Fruit fly (Drosophila melanogaster) whole organism, embryonic: Measurements from ENCODE around the gene CG18622.
A peak's percentile ranks its signal among the peaks of the same experiment; 100 is the strongest.

Experiments used
- Abd-B ChIP-seq: fragments of 200-800 bp; sonication (Bioruptor generic); optimal IDR thresholded peaks from 2 replicates; lab custom pipeline; 2018; ENCODE audit warnings: missing biosample characterization, mild to moderate bottlenecking, missing genetic modification characterization, moderate library complexity
- CG10321 ChIP-seq: fragments of 200-800 bp; sonication (Bioruptor generic); IDR thresholded peaks from 2 replicates; pipeline ENCODE4 v1.3.6; 2022; ENCODE audit warnings: missing biosample characterization, missing genetic modification characterization
- CG10654 ChIP-seq: fragments of 200-800 bp; sonication (Bioruptor generic); optimal IDR thresholded peaks from 2 replicates; lab custom pipeline; 2016; ENCODE audit warnings: missing biosample characterization, missing genetic modification characterization
- CG11504 ChIP-seq: fragments of 200-800 bp; sonication (Bioruptor generic); optimal IDR thresholded peaks from 3 replicates; lab custom pipeline; 2019; ENCODE audit warnings: missing biosample characterization, mild to moderate bottlenecking, missing genetic modification characterization, moderate library complexity
- CG13287 ChIP-seq: fragments of 200-800 bp; sonication (Bioruptor generic); IDR thresholded peaks from 2 replicates; pipeline ENCODE4 v1.3.6; 2022; ENCODE audit warnings: missing biosample characterization, missing genetic modification characterization; ENCODE audit not compliant: partially characterized antibody
- CG2129 ChIP-seq: fragments of 200-800 bp; sonication (Bioruptor generic); IDR thresholded peaks from 2 replicates; pipeline ENCODE4 v1.3.6; 2022; ENCODE audit warnings: missing biosample characterization, missing genetic modification characterization; ENCODE audit not compliant: partially characterized antibody
- CG32767 ChIP-seq: fragments of 200-800 bp; sonication (Bioruptor generic); IDR thresholded peaks from 2 replicates; pipeline ENCODE4 v1.3.6; 2022; ENCODE audit warnings: missing biosample characterization, missing genetic modification characterization
- CG3281 ChIP-seq: fragments of 200-800 bp; sonication (Bioruptor generic); optimal IDR thresholded peaks from 3 replicates; lab custom pipeline; 2017; ENCODE audit warnings: missing biosample characterization, mild to moderate bottlenecking, missing genetic modification characterization
- CG4707 ChIP-seq: fragments of 200-800 bp; sonication (Bioruptor generic); optimal IDR thresholded peaks from 2 replicates; lab custom pipeline; 2018; ENCODE audit warnings: missing biosample characterization, mild to moderate bottlenecking, missing genetic modification characterization, moderate library complexity
- CG4730 ChIP-seq: fragments of 200-800 bp; sonication (Bioruptor generic); IDR thresholded peaks from 2 replicates; pipeline ENCODE4 v1.3.6; 2022; ENCODE audit warnings: missing biosample characterization, missing genetic modification characterization
- CG7839 ChIP-seq: fragments of 200-800 bp; sonication (Bioruptor generic); optimal IDR thresholded peaks from 3 replicates; lab custom pipeline; 2018; ENCODE audit warnings: missing biosample characterization, mild to moderate bottlenecking, missing genetic modification characterization, moderate library complexity
- CG7987 ChIP-seq: fragments of 200-800 bp; sonication (Bioruptor generic); optimal IDR thresholded peaks from 2 replicates; lab custom pipeline; 2018; ENCODE audit warnings: missing biosample characterization, mild to moderate bottlenecking, missing genetic modification characterization, moderate library complexity
- CG8478 ChIP-seq: fragments of >200 bp; optimal IDR thresholded peaks from 2 replicates; lab custom pipeline; 2018
- CG9817 ChIP-seq: fragments of 200-800 bp; sonication (Bioruptor generic); optimal IDR thresholded peaks from 2 replicates; lab custom pipeline; 2018; ENCODE audit warnings: missing biosample characterization, mild to moderate bottlenecking, missing genetic modification characterization, moderate library complexity
- Dfd ChIP-seq, 2 experiments: fragments of >200 bp; optimal IDR thresholded peaks; 2 replicates each; lab custom pipeline; 2017; ENCODE audit warnings: missing biosample characterization in 2 of 2, missing genetic modification characterization in 2 of 2
- H15 ChIP-seq: fragments of 200-800 bp; sonication (Bioruptor generic); IDR thresholded peaks from 3 replicates; pipeline ENCODE4 v1.3.6; 2022; ENCODE audit warnings: missing biosample characterization, missing genetic modification characterization
- Hand ChIP-seq: fragments of 200-800 bp; sonication (Bioruptor generic); optimal IDR thresholded peaks from 2 replicates; lab custom pipeline; 2017; ENCODE audit warnings: mild to moderate bottlenecking, missing biosample characterization, missing genetic modification reagents, missing genetic modification characterization
- Hmr ChIP-seq: fragments of 200-800 bp; sonication (Bioruptor generic); optimal IDR thresholded peaks from 3 replicates; lab custom pipeline; 2017; ENCODE audit warnings: mild to moderate bottlenecking, missing biosample characterization, missing genetic modification reagents, missing genetic modification characterization
- Hr51 ChIP-seq, 2 experiments: fragments of 200-800 bp; sonication (Bioruptor generic); optimal IDR thresholded peaks; 2 replicates in 1 of 2; 3 replicates in 1 of 2; lab custom pipeline; 2016 to 2018; ENCODE audit warnings: missing biosample characterization in 2 of 2, missing genetic modification characterization in 2 of 2, mild to moderate bottlenecking in 1 of 2, moderate library complexity in 1 of 2
- Lhr ChIP-seq: fragments of 200-800 bp; sonication (Bioruptor generic); optimal IDR thresholded peaks from 3 replicates; lab custom pipeline; 2017; ENCODE audit warnings: mild to moderate bottlenecking, missing biosample characterization, missing genetic modification reagents, missing genetic modification characterization
- MTF-1 ChIP-seq: fragments of 200-800 bp; sonication (Bioruptor generic); optimal IDR thresholded peaks from 2 replicates; lab custom pipeline; 2018; ENCODE audit warnings: missing biosample characterization, mild to moderate bottlenecking, missing genetic modification characterization, borderline replicate concordance
- Mad ChIP-seq: fragments of 200-800 bp; sonication (Bioruptor generic); optimal IDR thresholded peaks from 2 replicates; lab custom pipeline; 2016; ENCODE audit warnings: missing biosample characterization, missing genetic modification characterization
- Myb ChIP-seq: fragments of 200-800 bp; sonication (Bioruptor generic); optimal IDR thresholded peaks from 2 replicates; lab custom pipeline; 2016; ENCODE audit warnings: missing biosample characterization, missing genetic modification characterization
- NFAT ChIP-seq: fragments of 200-800 bp; sonication (Bioruptor generic); IDR thresholded peaks from 2 replicates; pipeline ENCODE4 v1.3.6; 2022; ENCODE audit warnings: missing biosample characterization, missing genetic modification characterization
- Trl ChIP-seq, 3 experiments: fragments of >200 bp in 2 of 3; fragments of 200-800 bp in 1 of 3; sonication (Bioruptor generic) in 1 of 3; optimal IDR thresholded peaks; 2 replicates in 1 of 3; 3 replicates in 2 of 3; lab custom pipeline; 2016 to 2017; ENCODE audit warnings: missing biosample characterization in 1 of 3, missing genetic modification characterization in 1 of 3
- YL-1 ChIP-seq: fragments of 200-800 bp; sonication (Bioruptor generic); optimal IDR thresholded peaks from 3 replicates; lab custom pipeline; 2017; ENCODE audit warnings: missing biosample characterization, mild to moderate bottlenecking, missing genetic modification characterization
- ab ChIP-seq: fragments of 200-800 bp; sonication (Bioruptor generic); optimal IDR thresholded peaks from 2 replicates; lab custom pipeline; 2016; ENCODE audit warnings: missing biosample characterization, missing genetic modification characterization
- ap ChIP-seq: fragments of 200-800 bp; sonication (Bioruptor generic); IDR thresholded peaks from 2 replicates; pipeline ENCODE4 v1.3.6; 2022; ENCODE audit warnings: missing biosample characterization, missing genetic modification characterization
- ase ChIP-seq: fragments of 200-800 bp; sonication (Bioruptor generic); IDR thresholded peaks from 3 replicates; pipeline ENCODE4 v1.3.6; 2022; ENCODE audit warnings: missing biosample characterization, missing genetic modification characterization
- ash1 ChIP-seq: fragments of 200-800 bp; sonication (Bioruptor generic); optimal IDR thresholded peaks from 2 replicates; lab custom pipeline; 2018; ENCODE audit warnings: missing biosample characterization, mild to moderate bottlenecking, missing genetic modification characterization
- bcd ChIP-seq: fragments of 200-800 bp; sonication (Bioruptor generic); optimal IDR thresholded peaks from 2 replicates; lab custom pipeline; 2017; ENCODE audit warnings: missing biosample characterization, mild to moderate bottlenecking, missing genetic modification characterization
- cas ChIP-seq: fragments of 200-800 bp; sonication (Bioruptor generic); IDR thresholded peaks from 2 replicates; pipeline ENCODE4 v1.3.6; 2022; ENCODE audit warnings: missing biosample characterization, missing genetic modification characterization
- dm ChIP-seq: fragments of 200-800 bp; sonication (Bioruptor generic); optimal IDR thresholded peaks from 3 replicates; lab custom pipeline; 2016; ENCODE audit warnings: missing biosample characterization, missing genetic modification characterization
- dpn ChIP-seq, 2 experiments: fragments of 200-800 bp; sonication (Bioruptor generic); optimal IDR thresholded peaks; 3 replicates each; lab custom pipeline; 2016; ENCODE audit warnings: missing biosample characterization in 2 of 2, missing genetic modification characterization in 2 of 2
- ems ChIP-seq: fragments of 200-800 bp; sonication (Bioruptor generic); optimal IDR thresholded peaks from 3 replicates; lab custom pipeline; 2016; ENCODE audit warnings: missing biosample characterization, missing genetic modification characterization
- gsb ChIP-seq: fragments of 200-800 bp; sonication (Bioruptor generic); IDR thresholded peaks from 2 replicates; pipeline ENCODE4 v1.3.6; 2022; ENCODE audit warnings: missing biosample characterization, missing genetic modification characterization
- inv ChIP-seq: fragments of 200-800 bp; sonication (Bioruptor generic); IDR thresholded peaks from 2 replicates; pipeline ENCODE4 v1.3.6; 2022; ENCODE audit warnings: missing biosample characterization, missing genetic modification characterization; ENCODE audit not compliant: partially characterized antibody
- klu ChIP-seq: fragments of 200-800 bp; sonication (Bioruptor generic); IDR thresholded peaks from 2 replicates; pipeline ENCODE4 v1.3.6; 2022; ENCODE audit warnings: missing biosample characterization, missing genetic modification characterization
- lola ChIP-seq, 3 experiments: fragments of >200 bp in 2 of 3; fragments of 200-800 bp in 1 of 3; sonication (Bioruptor generic) in 1 of 3; optimal IDR thresholded peaks; 2 replicates each; lab custom pipeline; 2017 to 2019; ENCODE audit warnings: missing biosample characterization in 3 of 3, missing genetic modification characterization in 3 of 3, mild to moderate bottlenecking in 1 of 3, moderate library complexity in 1 of 3
- mirr ChIP-seq: fragments of 200-800 bp; sonication (Bioruptor generic); optimal IDR thresholded peaks from 3 replicates; lab custom pipeline; 2018; ENCODE audit warnings: missing biosample characterization, mild to moderate bottlenecking, missing genetic modification characterization
- pita ChIP-seq: fragments of 200-800 bp; sonication (Bioruptor generic); optimal IDR thresholded peaks from 2 replicates; lab custom pipeline; 2017; ENCODE audit warnings: missing biosample characterization, mild to moderate bottlenecking, missing genetic modification characterization
- ro ChIP-seq: fragments of 200-800 bp; sonication (Bioruptor generic); IDR thresholded peaks from 2 replicates; pipeline ENCODE4 v1.3.6; 2022; ENCODE audit warnings: missing biosample characterization, missing genetic modification characterization
- row ChIP-seq: fragments of 200-800 bp; sonication (Bioruptor generic); IDR thresholded peaks from 3 replicates; pipeline ENCODE4 v1.3.6; 2022; ENCODE audit warnings: missing biosample characterization, missing genetic modification characterization
- slbo ChIP-seq: fragments of 200-800 bp; sonication (Bioruptor generic); IDR thresholded peaks from 2 replicates; pipeline ENCODE4 v1.3.6; 2022; ENCODE audit warnings: missing biosample characterization, missing genetic modification characterization
- sna ChIP-seq: fragments of 200-800 bp; sonication (Bioruptor generic); IDR thresholded peaks from 2 replicates; pipeline ENCODE4 v1.3.6; 2022; ENCODE audit warnings: missing biosample characterization, missing genetic modification characterization; ENCODE audit not compliant: partially characterized antibody
- sob ChIP-seq: fragments of 200-800 bp; sonication (Bioruptor generic); IDR thresholded peaks from 2 replicates; pipeline ENCODE4 v1.3.6; 2022; ENCODE audit warnings: missing biosample characterization, missing genetic modification characterization
- sqz ChIP-seq: fragments of 200-800 bp; sonication (Bioruptor generic); optimal IDR thresholded peaks from 3 replicates; lab custom pipeline; 2018; ENCODE audit warnings: missing biosample characterization, mild to moderate bottlenecking, missing genetic modification characterization
- stc ChIP-seq: fragments of 200-800 bp; sonication (Bioruptor generic); IDR thresholded peaks from 2 replicates; pipeline ENCODE4 v1.3.6; 2022; ENCODE audit warnings: missing biosample characterization, missing genetic modification characterization
- unpg ChIP-seq: fragments of 200-800 bp; sonication (Bioruptor generic); optimal IDR thresholded peaks from 3 replicates; lab custom pipeline; 2018; ENCODE audit warnings: missing biosample characterization, mild to moderate bottlenecking, missing genetic modification characterization, moderate library complexity
- wdn ChIP-seq: fragments of 200-800 bp; sonication (Bioruptor generic); IDR thresholded peaks from 2 replicates; pipeline ENCODE4 v1.3.6; 2022; ENCODE audit warnings: missing biosample characterization, missing genetic modification characterization

The CG18622 gene

DNA sequence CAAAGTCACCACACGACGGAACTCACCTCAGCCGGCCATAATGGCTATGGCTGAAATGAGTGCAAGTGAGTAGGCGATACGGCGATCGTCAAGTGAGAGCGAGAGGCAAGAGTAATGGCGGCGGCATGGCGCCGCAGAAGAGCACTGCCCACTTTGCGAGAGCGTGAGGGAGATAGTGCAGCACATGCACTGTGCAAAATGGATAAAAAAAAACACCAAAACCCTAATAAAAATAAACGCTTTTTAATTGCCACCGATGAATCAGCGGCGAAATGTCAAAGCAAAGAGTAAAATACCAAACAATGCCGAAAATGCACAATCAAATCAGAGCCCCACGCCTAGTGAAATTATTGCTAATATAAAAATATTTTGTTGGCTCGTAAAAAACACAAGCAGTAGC, 38.9 kb downstream of the CG18622 start (continued):
- no peak for TF ChIP-seq YL-1
- TF ChIP-seq ash1 (GFP tag; lab: Kevin White, UChicago): no peak
- TF ChIP-seq lola (GFP tag; optimal IDR thresholded peaks at IDR 0.05; lab: Kevin White, UChicago): no peak
- TF ChIP-seq klu (GFP tag; lab: Robert Waterston, UW): no peak
- TF ChIP-seq sob (GFP tag; lab: Robert Waterston, UW): 0 out of 2 replicates have a peak, but pooled peaks have one; percentile 33
- peak; percentile 8 for TF ChIP-seq sqz (GFP tag; lab: Kevin White, UChicago)
- no peak for TF ChIP-seq ab (GFP tag; lab: Kevin White, UChicago)
- no peak for TF ChIP-seq ap (GFP tag; lab: Robert Waterston, UW)
- peak in 1 of 2 experiments; percentile 5 for TF ChIP-seq Trl (optimal IDR thresholded peaks at IDR 0.05; lab: Kevin White, UChicago)
- no peak for TF ChIP-seq Trl (GFP tag; optimal IDR thresholded peaks at IDR 0.05; lab: Kevin White, UChicago)
- TF ChIP-seq CG7839 (tag; lab: Kevin White, UChicago): no peak
- TF ChIP-seq Abd-B: peak; percentile 65
- TF ChIP-seq CG9817: no peak
- TF ChIP-seq dpn (GFP tag; optimal IDR thresholded peaks at IDR 0.05; lab: Kevin White, UChicago): peak in 1 of 2 experiments; percentile 39
- peak; percentile 65; the same call in 1 of the 2 replicates for TF ChIP-seq CG32767
- no peak for TF ChIP-seq dm
- peak; percentile 30; the same call in 1 of the 2 replicates for TF ChIP-seq stc
- TF ChIP-seq CG10654 (GFP tag; lab: Kevin White, UChicago): no peak
- TF ChIP-seq Hmr (GFP tag; lab: Kevin White, UChicago): no peak
- no peak for TF ChIP-seq bcd (GFP tag; lab: Kevin White, UChicago)
- TF ChIP-seq Hr51 (GFP tag; optimal IDR thresholded peaks at IDR 0.05; lab: Kevin White, UChicago): no peak
- TF ChIP-seq Mad (GFP tag; lab: Kevin White, UChicago): no peak
- no peak for TF ChIP-seq NFAT (GFP tag; lab: Robert Waterston, UW)
- TF ChIP-seq Dfd (GFP tag; optimal IDR thresholded peaks at IDR 0.05; lab: Kevin White, UChicago): no peak
- 0 out of 3 replicates have a peak, but pooled peaks have one; percentile 33 for TF ChIP-seq H15 (GFP tag; lab: Robert Waterston, UW)
- no peak for TF ChIP-seq Myb (GFP tag; lab: Kevin White, UChicago)
- peak; percentile 95 for TF ChIP-seq CG8478 (lab: Kevin White, UChicago)
- no peak for TF ChIP-seq CG7987 (GFP tag; lab: Kevin White, UChicago)
- no peak for TF ChIP-seq CG3281
- no peak for TF ChIP-seq CG2129 (GFP tag; lab: Robert Waterston, UW)
- TF ChIP-seq cas (GFP tag; lab: Robert Waterston, UW): no peak
- TF ChIP-seq pita (GFP tag; lab: Kevin White, UChicago): no peak
- no peak for TF ChIP-seq CG11504 (tag; lab: Kevin White, UChicago)
- no peak for TF ChIP-seq Hand (GFP tag; lab: Kevin White, UChicago)
- TF ChIP-seq slbo (GFP tag; lab: Robert Waterston, UW): peak; percentile 57
- TF ChIP-seq ro (GFP tag; lab: Robert Waterston, UW): no peak
- TF ChIP-seq inv (GFP tag; lab: Robert Waterston, UW): no peak
- TF ChIP-seq mirr (GFP tag; lab: Kevin White, UChicago): no peak
- no peak for TF ChIP-seq ase (GFP tag; lab: Robert Waterston, UW)
- TF ChIP-seq wdn: 0 out of 2 replicates have a peak, but pooled peaks have one; percentile 23
- no peak for TF ChIP-seq gsb (GFP tag; lab: Robert Waterston, UW)
- TF ChIP-seq MTF-1 (GFP tag; lab: Kevin White, UChicago): no peak
- TF ChIP-seq ems (GFP tag; lab: Kevin White, UChicago): no peak
- TF ChIP-seq row (GFP tag; lab: Robert Waterston, UW): peak; percentile 53
- TF ChIP-seq CG4730 (GFP tag; lab: Robert Waterston, UW): no peak
- TF ChIP-seq Lhr (GFP tag; lab: Kevin White, UChicago): no peak
- no peak for TF ChIP-seq sna
- no peak for TF ChIP-seq CG4707 (GFP tag; lab: Kevin White, UChicago)
- TF ChIP-seq CG13287 (GFP tag; lab: Robert Waterston, UW): peak; percentile 42; the same call in 1 of the 2 replicates
- no peak for TF ChIP-seq unpg
- peak; percentile 97 for TF ChIP-seq CG10321 (GFP tag; lab: Robert Waterston, UW)
